Worm (Caenorhabditis elegans): ENCODE results near the gene Y1A5A.1.
A peak's percentile ranks its signal among the peaks of the same experiment; 100 is the strongest.

The Y1A5A.1 gene

ce11 chrIII:3978438-3978837 lies 8.0 kb downstream of the Y1A5A.1 start (continued):
- no peak for TF ChIP-seq nhr-11 (tag; optimal IDR thresholded peaks at IDR 0.05)

ce11 chrIII:3976992-3977391 lies 9.5 kb downstream of the Y1A5A.1 start:
- no peak for TF ChIP-seq madf-5 (GFP tag; IDR thresholded peaks at IDR 0.05)
- no peak for TF ChIP-seq aly-2 (tag; optimal IDR thresholded peaks at IDR 0.05)
- TF ChIP-seq lir-3 (tag; optimal IDR thresholded peaks at IDR 0.05) = no peak
- TF ChIP-seq dmd-9 (GFP tag; IDR thresholded peaks at IDR 0.05) = no peak
- TF ChIP-seq duxl-1 (tag; optimal IDR thresholded peaks at IDR 0.05; ENCODE audit: poor library complexity) = no peak
- peak; percentile 3 for TF ChIP-seq nhr-28 (tag; optimal IDR thresholded peaks at IDR 0.05)
- no peak for TF ChIP-seq vab-7 (GFP tag; IDR thresholded peaks at IDR 0.05)
- TF ChIP-seq hlh-11 (tag; optimal IDR thresholded peaks at IDR 0.05) = peak; percentile 45
- no peak for TF ChIP-seq saeg-2 (GFP tag; IDR thresholded peaks at IDR 0.05)
- TF ChIP-seq zfp-2 (tag; optimal IDR thresholded peaks at IDR 0.05) = no peak
- TF ChIP-seq ztf-11 (tag; optimal IDR thresholded peaks at IDR 0.05) = no peak
- TF ChIP-seq unc-39 (tag; optimal IDR thresholded peaks at IDR 0.05) = no peak
- TF ChIP-seq ces-1 (GFP tag; optimal IDR thresholded peaks at IDR 0.05) = no peak
- peak in 1 of 2 experiments; percentile 6 for TF ChIP-seq mdl-1 (tag; optimal IDR thresholded peaks at IDR 0.05)
- TF ChIP-seq dve-1 (tag; optimal IDR thresholded peaks at IDR 0.05; ENCODE audit: insufficient read depth) = peak; percentile 15
- no peak for TF ChIP-seq D1046.2 (GFP tag; IDR thresholded peaks at IDR 0.05)
- TF ChIP-seq madf-9 (GFP tag; conservative IDR thresholded peaks at IDR 0.05) = no peak
- TF ChIP-seq zip-11 (GFP tag; IDR thresholded peaks at IDR 0.05) = no peak
- TF ChIP-seq ZK337.2 (GFP tag; IDR thresholded peaks at IDR 0.05) = no peak
- no peak for TF ChIP-seq ceh-20 (GFP tag; IDR thresholded peaks at IDR 0.05)
- no peak for TF ChIP-seq mes-2 (tag; optimal IDR thresholded peaks at IDR 0.05; ENCODE audit: poor library complexity, severe bottlenecking)
- no peak for TF ChIP-seq ceh-44 (GFP tag; IDR thresholded peaks at IDR 0.05)
- TF ChIP-seq nhr-42 (GFP tag; IDR thresholded peaks at IDR 0.05) = no peak
- no peak for TF ChIP-seq nhr-6 (tag; optimal IDR thresholded peaks at IDR 0.05)
- TF ChIP-seq F10B5.3 (tag; optimal IDR thresholded peaks at IDR 0.05) = no peak
- TF ChIP-seq unc-130 (GFP tag; optimal IDR thresholded peaks at IDR 0.05) = no peak
- no peak for TF ChIP-seq pha-4 (GFP tag; IDR thresholded peaks at IDR 0.05)
- TF ChIP-seq pha-4 (tag; optimal IDR thresholded peaks at IDR 0.05) = no peak
- peak; percentile 75 for TF ChIP-seq hlh-30 (tag; optimal IDR thresholded peaks at IDR 0.05; ENCODE audit: insufficient read depth)
- TF ChIP-seq F26F4.8 (GFP tag; conservative IDR thresholded peaks at IDR 0.05) = no peak
- no peak for TF ChIP-seq tag-97 (GFP tag; IDR thresholded peaks at IDR 0.05)
- no peak; the same call in 1 of the 2 replicates for TF ChIP-seq dmd-6 (GFP tag; IDR thresholded peaks at IDR 0.05)
- no peak for TF ChIP-seq nhr-237 (tag; optimal IDR thresholded peaks at IDR 0.05)
- no peak for TF ChIP-seq zag-1 (tag; optimal IDR thresholded peaks at IDR 0.05)
- TF ChIP-seq lin-39 (tag; optimal IDR thresholded peaks at IDR 0.05) = no peak
- TF ChIP-seq lin-1 (GFP tag; IDR thresholded peaks at IDR 0.05) = no peak
- no peak for TF ChIP-seq R02D3.7 (tag; optimal IDR thresholded peaks at IDR 0.05)
- no peak for TF ChIP-seq ama-1 (optimal IDR thresholded peaks at IDR 0.05)
- TF ChIP-seq F37D6.2 (tag; optimal IDR thresholded peaks at IDR 0.05) = no peak
- no peak for TF ChIP-seq egl-43 (GFP tag; IDR thresholded peaks at IDR 0.05)
- no peak for TF ChIP-seq mxl-2 (GFP tag; conservative IDR thresholded peaks at IDR 0.05)
